Worm (Caenorhabditis elegans): ENCODE measurements around the gene Y34B4A.4.

Y34B4A.4 gene

ce11 chrX:5264026-5264425 is at the start of gene Y34B4A.4:
Gene Y34B4A.4 (plus strand): TSS chrX:5264326.
- TF ChIP-seq nhr-12 (tag; optimal IDR thresholded peaks at IDR 0.05) (no peak), blmp-1 (tag; optimal IDR thresholded peaks at IDR 0.05) (no peak), cnd-1 (tag; optimal IDR thresholded peaks at IDR 0.05) (no peak), pha-4 (tag; optimal IDR thresholded peaks at IDR 0.05) (no peak), nhr-76 (tag; optimal IDR thresholded peaks at IDR 0.05) (no peak), unc-62 (GFP tag; optimal IDR thresholded peaks at IDR 0.05) (no peak), unc-39 (tag; optimal IDR thresholded peaks at IDR 0.05) (no peak), ztf-11 (tag; optimal IDR thresholded peaks at IDR 0.05) (no peak), elt-1 (tag; optimal IDR thresholded peaks at IDR 0.05; ENCODE audit: borderline replicate concordance, insufficient read depth) (no peak), bed-3 (GFP tag; optimal IDR thresholded peaks at IDR 0.05) (no peak)

- TF ChIP-seq pha-4 (tag; optimal IDR thresholded peaks at IDR 0.05): no peak
- TF ChIP-seq lsy-2 (tag; optimal IDR thresholded peaks at IDR 0.05): no peak
- TF ChIP-seq mab-5 (tag; optimal IDR thresholded peaks at IDR 0.05): no peak
- no peak for TF ChIP-seq cnd-1 (tag; optimal IDR thresholded peaks at IDR 0.05)
- no peak for TF ChIP-seq bed-3 (GFP tag; optimal IDR thresholded peaks at IDR 0.05)
- no peak for TF ChIP-seq ces-1 (GFP tag; optimal IDR thresholded peaks at IDR 0.05)
- no peak for TF ChIP-seq nhr-76 (tag; optimal IDR thresholded peaks at IDR 0.05)
- TF ChIP-seq lin-32 (GFP tag; optimal IDR thresholded peaks at IDR 0.05): no peak
- TF ChIP-seq ztf-11 (tag; optimal IDR thresholded peaks at IDR 0.05): no peak
Observed at ce11 chrX:5214790-5215189, 49.3 kb upstream of the Y34B4A.4 start.

DNA sequence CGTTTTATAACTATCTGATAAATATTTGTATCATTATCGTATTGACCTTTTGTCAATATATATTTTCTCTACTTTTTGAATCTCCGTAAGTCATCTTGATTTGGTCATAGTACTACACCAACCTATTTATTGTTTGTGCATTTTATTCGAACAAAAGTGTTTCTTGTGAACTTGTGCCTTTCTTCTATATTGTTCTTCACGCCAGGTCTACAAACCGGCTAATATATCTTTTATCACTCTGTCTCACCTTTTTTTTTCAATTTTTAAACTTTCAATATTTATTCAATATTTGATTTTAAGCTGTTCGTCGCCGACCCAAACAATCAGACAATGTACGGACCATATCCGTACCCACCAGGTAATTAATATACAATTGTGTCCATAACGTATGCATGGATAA is 48.1 kb upstream of the Y34B4A.4 start, which contains the start of gene hrpa-2:
TSS of gene hrpa-2 (plus strand) at position 301 of the 400 bp plus-strand sequence.
- TF ChIP-seq zip-8 (tag; optimal IDR thresholded peaks at IDR 0.05): no peak
- TF ChIP-seq mab-5 (tag; optimal IDR thresholded peaks at IDR 0.05): no peak
- no peak for TF ChIP-seq nhr-12 (tag; optimal IDR thresholded peaks at IDR 0.05)
- no peak for TF ChIP-seq pha-4 (tag; optimal IDR thresholded peaks at IDR 0.05)
- TF ChIP-seq ceh-83 (GFP tag; optimal IDR thresholded peaks at IDR 0.05): no peak
- no peak for TF ChIP-seq elt-1 (tag; optimal IDR thresholded peaks at IDR 0.05; ENCODE audit: borderline replicate concordance, insufficient read depth)
- no peak for TF ChIP-seq elt-3 (tag; optimal IDR thresholded peaks at IDR 0.05)
- TF ChIP-seq blmp-1 (tag; optimal IDR thresholded peaks at IDR 0.05): no peak
- TF ChIP-seq ceh-39 (tag; optimal IDR thresholded peaks at IDR 0.05): no peak
- no peak for TF ChIP-seq lin-13 (tag; optimal IDR thresholded peaks at IDR 0.05)
- TF ChIP-seq mep-1 (tag; optimal IDR thresholded peaks at IDR 0.05): no peak

- TF ChIP-seq unc-62 (GFP tag; optimal IDR thresholded peaks at IDR 0.05) (no peak), nhr-76 (tag; optimal IDR thresholded peaks at IDR 0.05) (no peak), tbx-8 (GFP tag; optimal IDR thresholded peaks at IDR 0.05) (no peak), ham-2 (GFP tag; optimal IDR thresholded peaks at IDR 0.05) (no peak), flh-1 (GFP tag; optimal IDR thresholded peaks at IDR 0.05) (no peak), lsy-2 (tag; optimal IDR thresholded peaks at IDR 0.05) (no peak), snpc-4 (tag; optimal IDR thresholded peaks at IDR 0.05) (no peak), drap-1 (GFP tag; optimal IDR thresholded peaks at IDR 0.05) (no peak)
Observed at ce11 chrX:5218323-5218722, 45.8 kb upstream of the Y34B4A.4 start.

- TF ChIP-seq zip-8 (tag; optimal IDR thresholded peaks at IDR 0.05) (no peak), elt-3 (tag; optimal IDR thresholded peaks at IDR 0.05) (no peak), hlh-1 (tag; optimal IDR thresholded peaks at IDR 0.05) (no peak), nhr-28 (tag; optimal IDR thresholded peaks at IDR 0.05) (no peak), lin-13 (tag; optimal IDR thresholded peaks at IDR 0.05) (no peak), bed-3 (GFP tag; optimal IDR thresholded peaks at IDR 0.05) (no peak), ham-2 (GFP tag; optimal IDR thresholded peaks at IDR 0.05) (no peak), ceh-83 (GFP tag; optimal IDR thresholded peaks at IDR 0.05) (no peak), nhr-12 (tag; optimal IDR thresholded peaks at IDR 0.05) (no peak), tbx-8 (GFP tag; optimal IDR thresholded peaks at IDR 0.05) (no peak), mls-2 (tag; optimal IDR thresholded peaks at IDR 0.05) (no peak), blmp-1 (tag; optimal IDR thresholded peaks at IDR 0.05) (no peak), mab-5 (tag; optimal IDR thresholded peaks at IDR 0.05) (no peak), nhr-237 (tag; optimal IDR thresholded peaks at IDR 0.05) (no peak), unc-120 (tag; optimal IDR thresholded peaks at IDR 0.05; ENCODE audit: poor library complexity, severe bottlenecking) (no peak), lsy-2 (tag; optimal IDR thresholded peaks at IDR 0.05) (no peak), nhr-76 (tag; optimal IDR thresholded peaks at IDR 0.05) (no peak), flh-1 (GFP tag; optimal IDR thresholded peaks at IDR 0.05) (no peak)
Observed at ce11 chrX:5226265-5226664, 37.9 kb upstream of the Y34B4A.4 start, which contains the start of gene H28G03.3. Gene H28G03.3 (minus strand): TSS chrX:5226365.

Data from whole organism, mixed stage, embryonic.